Fruit fly (Drosophila melanogaster) whole organism, pupa: ENCODE data around the gene Cngl.
A peak's percentile ranks its signal among the peaks of the same experiment; 100 is the strongest.

ENCODE experiments used
- CG10348 ChIP-seq: fragments of 200-800 bp; sonication (Bioruptor generic); IDR thresholded peaks from 2 replicates; pipeline ENCODE4 v1.3.6; 2022; ENCODE audit warnings: missing biosample characterization, missing genetic modification characterization
- CG12605 ChIP-seq: fragments of 200-800 bp; sonication (Bioruptor generic); IDR thresholded peaks from 2 replicates; pipeline ENCODE4 v1.3.6; 2022; ENCODE audit warnings: missing biosample characterization, missing genetic modification characterization
- CG13204 ChIP-seq: fragments of 200-800 bp; sonication (Bioruptor generic); optimal IDR thresholded peaks from 2 replicates; lab custom pipeline; 2018; ENCODE audit warnings: missing biosample characterization, mild to moderate bottlenecking, missing genetic modification characterization, moderate library complexity
- CG14655 ChIP-seq: fragments of 200-800 bp; sonication (Bioruptor generic); optimal IDR thresholded peaks from 3 replicates; lab custom pipeline; 2017; ENCODE audit warnings: mild to moderate bottlenecking, missing biosample characterization, missing genetic modification reagents, missing genetic modification characterization
- CG15710 ChIP-seq: fragments of 200-800 bp; sonication (Bioruptor generic); optimal IDR thresholded peaks from 2 replicates; lab custom pipeline; 2018; ENCODE audit warnings: missing biosample characterization, mild to moderate bottlenecking, missing genetic modification characterization, moderate library complexity
- CG17806 ChIP-seq: fragments of 200-800 bp; sonication (Bioruptor generic); optimal IDR thresholded peaks from 2 replicates; lab custom pipeline; 2018; ENCODE audit warnings: missing biosample characterization, mild to moderate bottlenecking, missing genetic modification characterization, moderate library complexity
- CG32121 ChIP-seq: fragments of 200-800 bp; sonication (Bioruptor generic); IDR thresholded peaks from 2 replicates; pipeline ENCODE4 v1.3.6; 2022; ENCODE audit warnings: missing biosample characterization, missing genetic modification characterization
- CG34367 ChIP-seq: fragments of 200-800 bp; sonication (Bioruptor generic); optimal IDR thresholded peaks from 2 replicates; lab custom pipeline; 2018; ENCODE audit warnings: missing biosample characterization, mild to moderate bottlenecking, missing genetic modification characterization
- CG4496 ChIP-seq: fragments of 200-800 bp; sonication (Bioruptor generic); IDR thresholded peaks from 3 replicates; pipeline ENCODE4 v1.3.6; 2022; ENCODE audit warnings: missing biosample characterization, missing genetic modification characterization
- CG8159 ChIP-seq: fragments of 200-800 bp; sonication (Bioruptor generic); optimal IDR thresholded peaks from 3 replicates; lab custom pipeline; 2018; ENCODE audit warnings: missing biosample characterization, mild to moderate bottlenecking, missing genetic modification characterization, moderate library complexity
- CG8301 ChIP-seq: fragments of 200-800 bp; sonication (Bioruptor generic); optimal IDR thresholded peaks from 2 replicates; lab custom pipeline; 2018; ENCODE audit warnings: missing biosample characterization, mild to moderate bottlenecking, missing genetic modification characterization
- CG9948 ChIP-seq: fragments of 200-800 bp; sonication (Bioruptor generic); optimal IDR thresholded peaks from 2 replicates; lab custom pipeline; 2018; ENCODE audit warnings: missing biosample characterization, mild to moderate bottlenecking, missing genetic modification characterization, moderate library complexity
- D1 ChIP-seq: fragments of 200-800 bp; sonication (Bioruptor generic); optimal IDR thresholded peaks from 2 replicates; lab custom pipeline; 2018; ENCODE audit warnings: missing biosample characterization, mild to moderate bottlenecking, missing genetic modification characterization, moderate library complexity
- EcR ChIP-seq: fragments of 200-800 bp; sonication (Bioruptor generic); optimal IDR thresholded peaks from 3 replicates; lab custom pipeline; 2019; ENCODE audit warnings: missing biosample characterization, missing genetic modification characterization, mild to moderate bottlenecking, moderate library complexity, missing genetic modification reagents
- Ets98B ChIP-seq: fragments of 200-800 bp; sonication (Bioruptor generic); IDR thresholded peaks from 2 replicates; pipeline ENCODE4 v1.3.6; 2022; ENCODE audit warnings: missing biosample characterization, missing genetic modification characterization
- Pif1A ChIP-seq: fragments of 200-800 bp; sonication (Bioruptor generic); optimal IDR thresholded peaks from 3 replicates; lab custom pipeline; 2016; ENCODE audit warnings: missing biosample characterization, missing genetic modification characterization
- Pif1B ChIP-seq: fragments of 200-800 bp; sonication (Bioruptor generic); optimal IDR thresholded peaks from 3 replicates; lab custom pipeline; 2016; ENCODE audit warnings: missing biosample characterization, missing genetic modification characterization
- Snoo ChIP-seq: fragments of 200-800 bp; sonication (Bioruptor generic); optimal IDR thresholded peaks from 3 replicates; lab custom pipeline; 2017; ENCODE audit warnings: missing biosample characterization, mild to moderate bottlenecking, missing genetic modification characterization, inconsistent platforms
- fd96Ca ChIP-seq: fragments of 200-800 bp; sonication (Bioruptor generic); IDR thresholded peaks from 3 replicates; pipeline ENCODE4 v1.3.6; 2022; ENCODE audit warnings: missing biosample characterization, missing genetic modification characterization
- gl ChIP-seq: fragments of 200-800 bp; sonication (Bioruptor generic); optimal IDR thresholded peaks from 2 replicates; lab custom pipeline; 2018; ENCODE audit warnings: missing biosample characterization, mild to moderate bottlenecking, missing genetic modification characterization
- rn ChIP-seq: fragments of 200-800 bp; sonication (Bioruptor generic); IDR thresholded peaks from 2 replicates; pipeline ENCODE4 v1.3.6; 2022; ENCODE audit warnings: missing biosample characterization, missing genetic modification characterization

Cngl gene

dm6 chrX:15406811-15407210, 34.2 kb downstream of the Cngl start:
- no peak for TF ChIP-seq CG10348 (GFP tag; lab: Robert Waterston, UW)
- no peak for TF ChIP-seq CG12605 (GFP tag; lab: Robert Waterston, UW)
- no peak for TF ChIP-seq CG15710
- no peak for TF ChIP-seq Pif1A (GFP tag; lab: Kevin White, UChicago)
- no peak for TF ChIP-seq CG32121
- no peak for TF ChIP-seq CG13204
- no peak for TF ChIP-seq CG17806 (tag; lab: Kevin White, UChicago)

- no peak for TF ChIP-seq Ets98B (GFP tag; lab: Robert Waterston, UW)
- no peak for TF ChIP-seq gl
- no peak for TF ChIP-seq Snoo (tag; lab: Kevin White, UChicago)
- TF ChIP-seq CG9948, result no peak
- TF ChIP-seq CG17806 (tag; lab: Kevin White, UChicago), result no peak
- TF ChIP-seq EcR (GFP tag; lab: Kevin White, UChicago), result no peak
- no peak for TF ChIP-seq CG8301 (tag; lab: Kevin White, UChicago)
- no peak for TF ChIP-seq CG32121
- TF ChIP-seq CG8159 (tag; lab: Kevin White, UChicago), result no peak
- TF ChIP-seq CG13204, result no peak
- TF ChIP-seq CG4496 (GFP tag; lab: Robert Waterston, UW), result no peak
- no peak for TF ChIP-seq fd96Ca (GFP tag; lab: Robert Waterston, UW)
- TF ChIP-seq CG34367, result no peak
- TF ChIP-seq CG10348 (GFP tag; lab: Robert Waterston, UW), result no peak
- no peak for TF ChIP-seq rn
Observed at dm6 chrX:15401861-15402260, 39.2 kb downstream of the Cngl start.

dm6 chrX:15387344-15387743, 53.7 kb downstream of the Cngl start:
- no peak for TF ChIP-seq EcR (GFP tag; lab: Kevin White, UChicago)
- no peak for TF ChIP-seq CG4496 (GFP tag; lab: Robert Waterston, UW)

dm6 chrX:15385176-15386056, 55.6 kb downstream of the Cngl start, which contains the start of gene CG9164:
Gene CG9164 (minus strand): TSS chrX:15385441.
- TF ChIP-seq D1 (tag; lab: Kevin White, UChicago) (no peak), CG10348 (GFP tag; lab: Robert Waterston, UW) (no peak), Pif1B (no peak), CG13204 (no peak), CG14655 (GFP tag; lab: Kevin White, UChicago) (no peak), CG9948 (no peak), Ets98B (GFP tag; lab: Robert Waterston, UW) (no peak), CG12605 (GFP tag; lab: Robert Waterston, UW) (no peak), CG8159 (tag; lab: Kevin White, UChicago) (no peak), CG8301 (tag; lab: Kevin White, UChicago) (no peak), EcR (GFP tag; lab: Kevin White, UChicago) (no peak), gl (no peak), fd96Ca (GFP tag; lab: Robert Waterston, UW) (no peak), CG32121 (no peak), rn (no peak), Snoo (tag; lab: Kevin White, UChicago) (no peak), CG4496 (GFP tag; lab: Robert Waterston, UW) (no peak), CG34367 (no peak)

dm6 chrX:15383513-15384373, 57.3 kb downstream of the Cngl start:
- no peak for TF ChIP-seq CG34367
- peak; percentile 21 for TF ChIP-seq CG15710
- TF ChIP-seq rn, result no peak
- TF ChIP-seq Ets98B (GFP tag; lab: Robert Waterston, UW), result no peak
- no peak for TF ChIP-seq Pif1A (GFP tag; lab: Kevin White, UChicago)
- peak; percentile 12 for TF ChIP-seq CG14655 (GFP tag; lab: Kevin White, UChicago)
- peak; percentile 25 for TF ChIP-seq CG8159 (tag; lab: Kevin White, UChicago)
- TF ChIP-seq CG9948, result no peak
- no peak for TF ChIP-seq CG17806 (tag; lab: Kevin White, UChicago)
- TF ChIP-seq gl, result no peak
- TF ChIP-seq, all 21 proteins: peak for 3

- no peak for TF ChIP-seq CG14655 (GFP tag; lab: Kevin White, UChicago)
- no peak for TF ChIP-seq Pif1A (GFP tag; lab: Kevin White, UChicago)
- TF ChIP-seq CG12605 (GFP tag; lab: Robert Waterston, UW), result no peak
- TF ChIP-seq gl, result no peak
- TF ChIP-seq Ets98B (GFP tag; lab: Robert Waterston, UW), result no peak
- no peak for TF ChIP-seq CG13204
- no peak for TF ChIP-seq CG32121
- TF ChIP-seq CG4496 (GFP tag; lab: Robert Waterston, UW), result no peak
- TF ChIP-seq Snoo (tag; lab: Kevin White, UChicago), result no peak
- TF ChIP-seq CG15710, result no peak
- TF ChIP-seq CG34367, result no peak
- TF ChIP-seq EcR (GFP tag; lab: Kevin White, UChicago), result no peak
- no peak for TF ChIP-seq Pif1B
- TF ChIP-seq CG10348 (GFP tag; lab: Robert Waterston, UW), result no peak
- no peak for TF ChIP-seq D1 (tag; lab: Kevin White, UChicago)
- TF ChIP-seq fd96Ca (GFP tag; lab: Robert Waterston, UW), result no peak
- TF ChIP-seq CG17806 (tag; lab: Kevin White, UChicago), result no peak
- TF ChIP-seq CG9948, result no peak
- TF ChIP-seq CG8301 (tag; lab: Kevin White, UChicago), result no peak
Observed at dm6 chrX:15380207-15380606, 60.8 kb downstream of the Cngl start.
